Fruit fly (Drosophila melanogaster) whole organism, embryonic: Measurements from ENCODE around the gene Nf-YC.

Source experiments
- CG14441 ChIP-seq: fragments of 200-800 bp; sonication (Bioruptor generic); IDR thresholded peaks from 2 replicates; pipeline ENCODE4 v1.3.6; 2022; ENCODE audit warnings: missing biosample characterization, missing genetic modification characterization
- CG3407 ChIP-seq: fragments of 200-800 bp; sonication (Bioruptor generic); optimal IDR thresholded peaks from 2 replicates; lab custom pipeline; 2018; ENCODE audit warnings: missing biosample characterization, mild to moderate bottlenecking, missing genetic modification characterization
- CG7556 ChIP-seq: fragments of 200-800 bp; sonication (Bioruptor generic); optimal IDR thresholded peaks from 2 replicates; lab custom pipeline; 2017; ENCODE audit warnings: missing biosample characterization, mild to moderate bottlenecking, missing genetic modification characterization
- HHEX ChIP-seq: fragments of 200-800 bp; sonication (Bioruptor generic); optimal IDR thresholded peaks from 3 replicates; lab custom pipeline; 2017; ENCODE audit warnings: missing biosample characterization, mild to moderate bottlenecking, missing genetic modification characterization, missing genetic modification reagents
- ara ChIP-seq: fragments of 200-800 bp; sonication (Bioruptor generic); IDR thresholded peaks from 2 replicates; pipeline ENCODE4 v1.3.6; 2022; ENCODE audit warnings: missing biosample characterization, missing genetic modification characterization
- fru ChIP-seq: fragments of >200 bp; optimal IDR thresholded peaks from 2 replicates; lab custom pipeline; 2017
- hbn ChIP-seq: fragments of 200-800 bp; sonication (Bioruptor generic); IDR thresholded peaks from 2 replicates; pipeline ENCODE4 v1.3.6; 2022; ENCODE audit warnings: missing biosample characterization, missing genetic modification characterization; ENCODE audit not compliant: partially characterized antibody
- sisA ChIP-seq: fragments of 200-800 bp; sonication (Bioruptor generic); IDR thresholded peaks from 2 replicates; pipeline ENCODE4 v1.3.6; 2022; ENCODE audit warnings: missing biosample characterization, missing genetic modification characterization
- zfh2 ChIP-seq: fragments of 200-800 bp; sonication (Bioruptor generic); optimal IDR thresholded peaks from 2 replicates; lab custom pipeline; 2016; ENCODE audit warnings: missing biosample characterization, missing genetic modification characterization

DNA sequence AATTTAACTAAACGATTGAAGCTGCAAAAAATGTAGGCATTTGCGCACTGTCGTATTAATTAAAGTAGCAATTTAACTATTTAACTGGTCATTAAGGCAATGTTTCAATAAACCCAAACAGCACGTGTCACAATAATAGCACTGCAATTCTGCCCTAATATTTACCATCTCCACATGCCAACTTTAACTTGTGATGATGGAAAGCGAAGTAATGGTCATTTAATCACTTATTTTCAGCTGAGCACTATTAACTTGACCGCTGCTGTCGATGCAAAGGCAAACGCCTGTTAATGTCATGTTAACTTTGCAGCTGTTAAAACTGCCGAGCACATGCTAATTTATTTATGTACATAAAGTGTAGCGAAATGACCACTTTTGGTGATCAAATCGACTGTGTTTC, 26.5 kb downstream of the Nf-YC start:
- TF ChIP-seq CG14441 (peak; percentile 91), HHEX (peak; percentile 81), CG7556 (GFP tag; lab: Kevin White, UChicago) (peak; percentile 76), fru (lab: Kevin White, UChicago) (no peak), CG3407 (GFP tag; lab: Kevin White, UChicago) (peak; percentile 13), zfh2 (GFP tag; lab: Kevin White, UChicago) (peak; percentile 84), sisA (GFP tag; lab: Robert Waterston, UW) (peak; percentile 83), hbn (GFP tag; lab: Robert Waterston, UW) (no peak), ara (GFP tag; lab: Robert Waterston, UW) (peak; percentile 85)
